Worm (Caenorhabditis elegans) whole organism, midembryonic: ENCODE measurements around the gene C08B6.8.

Experiments
- cog-1 ChIP-seq: sonication (generic microtip); optimal IDR thresholded peaks from 2 replicates; lab custom pipeline; 2016; ENCODE audit warnings: missing genetic modification characterization, missing compliant biosample characterization
- flt-1 ChIP-seq: fragments of 200-800 bp; sonication (Bioruptor generic); IDR thresholded peaks from 2 replicates; pipeline ENCODE4 v1.3.6; 2022; ENCODE audit warnings: missing genetic modification characterization, missing compliant biosample characterization
- klf-2 ChIP-seq: fragments of 200-800 bp; sonication (Bioruptor generic); conservative IDR thresholded peaks from 2 replicates; pipeline ENCODE4 v1.3.6; 2022; ENCODE audit warnings: missing genetic modification reagents, missing genetic modification characterization, missing compliant biosample characterization
- med-1 ChIP-seq: sonication (generic microtip); optimal IDR thresholded peaks from 2 replicates; lab custom pipeline; 2017; ENCODE audit warnings: missing genetic modification characterization, mild to moderate bottlenecking, missing compliant biosample characterization, antibody characterized with exemption, missing genetic modification reagents; ENCODE audit not compliant: insufficient read depth
- tab-1 ChIP-seq: fragments of 200-800 bp; sonication (Bioruptor generic); IDR thresholded peaks from 2 replicates; pipeline ENCODE4 v1.3.6; 2022; ENCODE audit warnings: missing genetic modification characterization, missing compliant biosample characterization
- ztf-23 ChIP-seq: fragments of 200-800 bp; sonication (Bioruptor generic); IDR thresholded peaks from 2 replicates; pipeline ENCODE4 v1.3.6; 2022; ENCODE audit warnings: missing genetic modification reagents, missing genetic modification characterization, missing compliant biosample characterization
- ztf-29 ChIP-seq: fragments of 200-800 bp; sonication (Bioruptor generic); IDR thresholded peaks from 2 replicates; pipeline ENCODE4 v1.3.6; 2022; ENCODE audit warnings: missing genetic modification reagents, missing genetic modification characterization, missing compliant biosample characterization

ce11 chrV:10152278-10152677 is 17.8 kb downstream of the C08B6.8 start, which contains the start of gene srsx-28:
- no peak for TF ChIP-seq tab-1 (GFP tag; lab: Robert Waterston, UW)
- no peak for TF ChIP-seq ztf-29 (GFP tag; lab: Robert Waterston, UW)
- TF ChIP-seq cog-1 (tag; lab: Kevin White, UChicago) = no peak
- no peak for TF ChIP-seq ztf-23 (GFP tag; lab: Robert Waterston, UW)
- TF ChIP-seq flt-1 (GFP tag; lab: Robert Waterston, UW) = no peak
- no peak for TF ChIP-seq klf-2
- TF ChIP-seq med-1 (GFP tag; lab: Kevin White, UChicago) = no peak
